Worm (Caenorhabditis elegans) whole organism, late embryonic: ENCODE data around the gene rft-2.

Experiments used
- K09A11.1 ChIP-seq: sonication (generic microtip); optimal IDR thresholded peaks from 2 replicates; lab custom pipeline; 2017; ENCODE audit warnings: antibody characterized with exemption, mild to moderate bottlenecking, missing genetic modification characterization, missing compliant biosample characterization; ENCODE audit not compliant: insufficient read depth
- ahr-1 ChIP-seq: sonication (generic microtip); optimal IDR thresholded peaks from 2 replicates; lab custom pipeline; 2016; ENCODE audit warnings: missing genetic modification characterization, missing compliant biosample characterization
- ama-1 ChIP-seq: fragments of 150-350 bp; optimal IDR thresholded peaks from 2 replicates; lab custom pipeline; 2014
- fkh-10 ChIP-seq: fragments of 150-350 bp; optimal IDR thresholded peaks from 2 replicates; lab custom pipeline; 2014; ENCODE audit warnings: missing biosample characterization, missing genetic modification reagents, missing genetic modification characterization
- lin-11 ChIP-seq: fragments of 200-800 bp; sonication (Bioruptor generic); optimal IDR thresholded peaks from 2 replicates; lab custom pipeline; 2018; ENCODE audit warnings: mild to moderate bottlenecking, missing genetic modification characterization, missing compliant biosample characterization
- nfya-1 ChIP-seq: sonication (generic microtip); optimal IDR thresholded peaks from 2 replicates; lab custom pipeline; 2017; ENCODE audit warnings: missing genetic modification characterization, mild to moderate bottlenecking, missing compliant biosample characterization, antibody characterized with exemption, moderate library complexity
- nhr-232 ChIP-seq: sonication (generic microtip); optimal IDR thresholded peaks from 2 replicates; lab custom pipeline; 2016; ENCODE audit warnings: missing genetic modification characterization, missing compliant biosample characterization
- pag-3 ChIP-seq: sonication (generic microtip); optimal IDR thresholded peaks from 2 replicates; lab custom pipeline; 2016; ENCODE audit warnings: missing compliant biosample characterization, missing genetic modification characterization, borderline replicate concordance
- pha-4 ChIP-seq: fragments of 150-350 bp; optimal IDR thresholded peaks from 2 replicates; lab custom pipeline; 2018; ENCODE audit warnings: missing biosample characterization, missing genetic modification reagents, missing genetic modification characterization
- pqm-1 ChIP-seq: sonication (generic microtip); optimal IDR thresholded peaks from 2 replicates; lab custom pipeline; 2016; ENCODE audit warnings: missing genetic modification characterization, missing compliant biosample characterization
- tbx-2 ChIP-seq: sonication (generic microtip); optimal IDR thresholded peaks from 2 replicates; lab custom pipeline; 2016; ENCODE audit warnings: missing genetic modification characterization, missing compliant biosample characterization
- tbx-7 ChIP-seq: sonication (generic microtip); optimal IDR thresholded peaks from 2 replicates; lab custom pipeline; 2016; ENCODE audit warnings: missing genotype, missing genetic modification characterization, missing compliant biosample characterization
- unc-55 ChIP-seq: sonication (generic microtip); optimal IDR thresholded peaks from 2 replicates; lab custom pipeline; 2017; ENCODE audit warnings: missing biosample characterization, missing genetic modification reagents, missing genetic modification characterization

ce11 chrV:4428202-4428601 lies 22.2 kb downstream of the rft-2 start, which contains the start of gene Y47D7A.11:
- no peak for TF ChIP-seq pag-3 (tag; lab: Kevin White, UChicago)
- no peak for TF ChIP-seq tbx-7 (tag; lab: Kevin White, UChicago)
- TF ChIP-seq tbx-2, result no peak
- no peak for TF ChIP-seq ama-1
- TF ChIP-seq pha-4, result no peak
- TF ChIP-seq K09A11.1 (tag; lab: Kevin White, UChicago), result no peak
- TF ChIP-seq lin-11 (tag; lab: Kevin White, UChicago), result no peak
- TF ChIP-seq nfya-1 (tag; lab: Kevin White, UChicago), result no peak
- TF ChIP-seq unc-55 (GFP tag; lab: Kevin White, UChicago), result no peak
- TF ChIP-seq pqm-1 (tag; lab: Kevin White, UChicago), result no peak
- no peak for TF ChIP-seq ahr-1
- no peak for TF ChIP-seq nhr-232
- TF ChIP-seq fkh-10, result no peak
